Worm (Caenorhabditis elegans) whole organism, L2 larva: Measurements from ENCODE around the gene F53A2.1.

ENCODE experiments used
- Y55F3AM.14 ChIP-seq: fragments of 200-800 bp; sonication (Bioruptor generic); optimal IDR thresholded peaks from 2 replicates; lab custom pipeline; 2018; ENCODE audit warnings: mild to moderate bottlenecking, missing genetic modification characterization, missing compliant biosample characterization
- ama-1 ChIP-seq: fragments of 150-350 bp; optimal IDR thresholded peaks from 2 replicates; lab custom pipeline; 2018; ENCODE audit warnings: inconsistent platforms
- ceh-82 ChIP-seq: fragments of 150-350 bp; optimal IDR thresholded peaks from 2 replicates; lab custom pipeline; 2014; ENCODE audit warnings: missing biosample characterization, missing genetic modification characterization
- mab-5 ChIP-seq: fragments of 150-350 bp; optimal IDR thresholded peaks from 2 replicates; lab custom pipeline; 2014; ENCODE audit warnings: missing biosample characterization, missing genetic modification characterization
- nhr-10 ChIP-seq: sonication (generic microtip); optimal IDR thresholded peaks from 2 replicates; lab custom pipeline; 2017; ENCODE audit warnings: missing biosample characterization, missing genetic modification characterization
- nhr-12 ChIP-seq: fragments of 150-350 bp; optimal IDR thresholded peaks from 2 replicates; lab custom pipeline; 2014; ENCODE audit warnings: missing biosample characterization, missing genetic modification characterization
- nhr-23 ChIP-seq: fragments of 150-350 bp; optimal IDR thresholded peaks from 2 replicates; lab custom pipeline; 2014; ENCODE audit warnings: missing biosample characterization, missing genetic modification reagents, missing genetic modification characterization
- skn-1 ChIP-seq: sonication (generic microtip); optimal IDR thresholded peaks from 2 replicates; lab custom pipeline; 2017; ENCODE audit warnings: missing biosample characterization, missing genetic modification characterization
- snpc-4 ChIP-seq: fragments of 150-350 bp; optimal IDR thresholded peaks from 2 replicates; lab custom pipeline; 2014; ENCODE audit warnings: missing biosample characterization, missing genetic modification characterization
- unc-62 ChIP-seq: fragments of 150-350 bp; optimal IDR thresholded peaks from 2 replicates; lab custom pipeline; 2014; ENCODE audit warnings: missing biosample characterization, missing genetic modification reagents, missing genetic modification characterization

DNA sequence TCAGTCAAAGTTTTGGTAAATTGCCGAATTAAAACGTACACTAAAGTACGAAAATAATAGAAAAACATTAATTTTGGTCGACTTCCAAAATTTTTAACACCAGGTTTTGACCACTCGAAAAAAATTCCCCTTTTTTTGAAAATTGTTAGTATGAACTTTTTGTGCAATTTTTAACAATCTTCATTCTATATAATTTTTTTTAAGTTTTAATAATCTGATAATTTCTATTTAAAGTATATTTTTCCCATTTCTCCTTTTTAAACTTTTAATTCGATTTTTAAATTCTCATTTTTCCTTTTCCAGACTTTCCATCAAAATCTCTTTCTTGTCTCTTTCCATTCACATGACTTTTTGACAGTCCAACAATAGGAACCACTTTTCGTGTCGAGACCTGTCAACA lies 47.7 kb downstream of the F53A2.1 start, which contains the start of gene unc-64:
- TF ChIP-seq nhr-23 (no peak), ama-1 (lab: Kevin White, UChicago) (no peak), mab-5 (tag; lab: Kevin White, UChicago) (no peak), ceh-82 (no peak), unc-62 (no peak), snpc-4 (tag; lab: Kevin White, UChicago) (no peak), skn-1 (tag; lab: Kevin White, UChicago) (no peak), nhr-12 (no peak), nhr-10 (tag; lab: Kevin White, UChicago) (no peak), Y55F3AM.14 (GFP tag; lab: Kevin White, UChicago) (no peak)
